Fruit fly (Drosophila melanogaster) whole organism, pupa: ENCODE measurements around the gene CG31436.
A peak's percentile ranks its signal among the peaks of the same experiment; 100 is the strongest.

Experiments used
- CG10348 ChIP-seq: fragments of 200-800 bp; sonication (Bioruptor generic); IDR thresholded peaks from 2 replicates; pipeline ENCODE4 v1.3.6; 2022; ENCODE audit warnings: missing biosample characterization, missing genetic modification characterization
- CG12605 ChIP-seq: fragments of 200-800 bp; sonication (Bioruptor generic); IDR thresholded peaks from 2 replicates; pipeline ENCODE4 v1.3.6; 2022; ENCODE audit warnings: missing biosample characterization, missing genetic modification characterization
- CG13204 ChIP-seq: fragments of 200-800 bp; sonication (Bioruptor generic); optimal IDR thresholded peaks from 2 replicates; lab custom pipeline; 2018; ENCODE audit warnings: missing biosample characterization, mild to moderate bottlenecking, missing genetic modification characterization, moderate library complexity
- CG14655 ChIP-seq: fragments of 200-800 bp; sonication (Bioruptor generic); optimal IDR thresholded peaks from 3 replicates; lab custom pipeline; 2017; ENCODE audit warnings: mild to moderate bottlenecking, missing biosample characterization, missing genetic modification reagents, missing genetic modification characterization
- CG15710 ChIP-seq: fragments of 200-800 bp; sonication (Bioruptor generic); optimal IDR thresholded peaks from 2 replicates; lab custom pipeline; 2018; ENCODE audit warnings: missing biosample characterization, mild to moderate bottlenecking, missing genetic modification characterization, moderate library complexity
- CG17806 ChIP-seq: fragments of 200-800 bp; sonication (Bioruptor generic); optimal IDR thresholded peaks from 2 replicates; lab custom pipeline; 2018; ENCODE audit warnings: missing biosample characterization, mild to moderate bottlenecking, missing genetic modification characterization, moderate library complexity
- CG32121 ChIP-seq: fragments of 200-800 bp; sonication (Bioruptor generic); IDR thresholded peaks from 2 replicates; pipeline ENCODE4 v1.3.6; 2022; ENCODE audit warnings: missing biosample characterization, missing genetic modification characterization
- CG34367 ChIP-seq: fragments of 200-800 bp; sonication (Bioruptor generic); optimal IDR thresholded peaks from 2 replicates; lab custom pipeline; 2018; ENCODE audit warnings: missing biosample characterization, mild to moderate bottlenecking, missing genetic modification characterization
- CG4496 ChIP-seq: fragments of 200-800 bp; sonication (Bioruptor generic); IDR thresholded peaks from 3 replicates; pipeline ENCODE4 v1.3.6; 2022; ENCODE audit warnings: missing biosample characterization, missing genetic modification characterization
- CG8159 ChIP-seq: fragments of 200-800 bp; sonication (Bioruptor generic); optimal IDR thresholded peaks from 3 replicates; lab custom pipeline; 2018; ENCODE audit warnings: missing biosample characterization, mild to moderate bottlenecking, missing genetic modification characterization, moderate library complexity
- CG8301 ChIP-seq: fragments of 200-800 bp; sonication (Bioruptor generic); optimal IDR thresholded peaks from 2 replicates; lab custom pipeline; 2018; ENCODE audit warnings: missing biosample characterization, mild to moderate bottlenecking, missing genetic modification characterization
- CG9948 ChIP-seq: fragments of 200-800 bp; sonication (Bioruptor generic); optimal IDR thresholded peaks from 2 replicates; lab custom pipeline; 2018; ENCODE audit warnings: missing biosample characterization, mild to moderate bottlenecking, missing genetic modification characterization, moderate library complexity
- D1 ChIP-seq: fragments of 200-800 bp; sonication (Bioruptor generic); optimal IDR thresholded peaks from 2 replicates; lab custom pipeline; 2018; ENCODE audit warnings: missing biosample characterization, mild to moderate bottlenecking, missing genetic modification characterization, moderate library complexity
- EcR ChIP-seq: fragments of 200-800 bp; sonication (Bioruptor generic); optimal IDR thresholded peaks from 3 replicates; lab custom pipeline; 2019; ENCODE audit warnings: missing biosample characterization, missing genetic modification characterization, mild to moderate bottlenecking, moderate library complexity, missing genetic modification reagents
- Ets98B ChIP-seq: fragments of 200-800 bp; sonication (Bioruptor generic); IDR thresholded peaks from 2 replicates; pipeline ENCODE4 v1.3.6; 2022; ENCODE audit warnings: missing biosample characterization, missing genetic modification characterization
- Pif1A ChIP-seq: fragments of 200-800 bp; sonication (Bioruptor generic); optimal IDR thresholded peaks from 3 replicates; lab custom pipeline; 2016; ENCODE audit warnings: missing biosample characterization, missing genetic modification characterization
- Pif1B ChIP-seq: fragments of 200-800 bp; sonication (Bioruptor generic); optimal IDR thresholded peaks from 3 replicates; lab custom pipeline; 2016; ENCODE audit warnings: missing biosample characterization, missing genetic modification characterization
- Snoo ChIP-seq: fragments of 200-800 bp; sonication (Bioruptor generic); optimal IDR thresholded peaks from 3 replicates; lab custom pipeline; 2017; ENCODE audit warnings: missing biosample characterization, mild to moderate bottlenecking, missing genetic modification characterization, inconsistent platforms
- fd96Ca ChIP-seq: fragments of 200-800 bp; sonication (Bioruptor generic); IDR thresholded peaks from 3 replicates; pipeline ENCODE4 v1.3.6; 2022; ENCODE audit warnings: missing biosample characterization, missing genetic modification characterization
- gl ChIP-seq: fragments of 200-800 bp; sonication (Bioruptor generic); optimal IDR thresholded peaks from 2 replicates; lab custom pipeline; 2018; ENCODE audit warnings: missing biosample characterization, mild to moderate bottlenecking, missing genetic modification characterization
- rn ChIP-seq: fragments of 200-800 bp; sonication (Bioruptor generic); IDR thresholded peaks from 2 replicates; pipeline ENCODE4 v1.3.6; 2022; ENCODE audit warnings: missing biosample characterization, missing genetic modification characterization

CG31436 gene

dm6 chr3R:25265589-25266201 lies 38.2 kb upstream of the CG31436 start, which contains the start of the genes GlnRS and RIOK2:
Gene GlnRS (minus strand): TSS chr3R:25265721.
Gene RIOK2 (plus strand): TSS chr3R:25265844.
- no peak for TF ChIP-seq Snoo
- TF ChIP-seq CG12605 (GFP tag; lab: Robert Waterston, UW): peak; percentile 51; the same call in 1 of the 2 replicates

dm6 chr3R:25266751-25267150 lies 37.2 kb upstream of the CG31436 start:
- TF ChIP-seq D1 (tag; lab: Kevin White, UChicago): no peak
- no peak for TF ChIP-seq CG15710 (tag; lab: Kevin White, UChicago)
- no peak for TF ChIP-seq CG9948 (tag; lab: Kevin White, UChicago)
- TF ChIP-seq rn (GFP tag; lab: Robert Waterston, UW): no peak
- TF ChIP-seq Ets98B: no peak
- TF ChIP-seq CG32121 (GFP tag; lab: Robert Waterston, UW): no peak
- no peak for TF ChIP-seq CG13204 (GFP tag; lab: Kevin White, UChicago)
- no peak for TF ChIP-seq CG8301 (tag; lab: Kevin White, UChicago)
- no peak for TF ChIP-seq gl (tag; lab: Kevin White, UChicago)
- no peak for TF ChIP-seq CG10348 (GFP tag; lab: Robert Waterston, UW)
- no peak for TF ChIP-seq CG8159 (tag; lab: Kevin White, UChicago)
- no peak for TF ChIP-seq fd96Ca (GFP tag; lab: Robert Waterston, UW)
- TF ChIP-seq EcR (GFP tag; lab: Kevin White, UChicago): no peak
- TF ChIP-seq Pif1B (GFP tag; lab: Kevin White, UChicago): no peak
- no peak for TF ChIP-seq Pif1A (GFP tag; lab: Kevin White, UChicago)
- TF ChIP-seq CG14655 (GFP tag; lab: Kevin White, UChicago): no peak
- no peak for TF ChIP-seq Snoo
- TF ChIP-seq CG34367 (tag; lab: Kevin White, UChicago): no peak

dm6 chr3R:25269909-25270308 lies 34.0 kb upstream of the CG31436 start, which contains the start of the genes CG11889 and CG11891:
Gene CG11889 (plus strand): TSS chr3R:25270209.
Gene CG11891 (plus strand): TSS chr3R:25270209.
- TF ChIP-seq CG8301 (tag; lab: Kevin White, UChicago): no peak
- TF ChIP-seq CG9948 (tag; lab: Kevin White, UChicago): no peak
- no peak for TF ChIP-seq CG10348 (GFP tag; lab: Robert Waterston, UW)
- TF ChIP-seq CG13204 (GFP tag; lab: Kevin White, UChicago): no peak
- TF ChIP-seq CG34367 (tag; lab: Kevin White, UChicago): no peak
- no peak for TF ChIP-seq CG8159 (tag; lab: Kevin White, UChicago)
- TF ChIP-seq Pif1A (GFP tag; lab: Kevin White, UChicago): no peak
- no peak for TF ChIP-seq Pif1B (GFP tag; lab: Kevin White, UChicago)
- TF ChIP-seq D1 (tag; lab: Kevin White, UChicago): no peak
- no peak for TF ChIP-seq rn (GFP tag; lab: Robert Waterston, UW)

- TF ChIP-seq Pif1A (GFP tag; lab: Kevin White, UChicago) (no peak), EcR (GFP tag; lab: Kevin White, UChicago) (no peak), CG32121 (GFP tag; lab: Robert Waterston, UW) (no peak), D1 (tag; lab: Kevin White, UChicago) (no peak), CG4496 (GFP tag; lab: Robert Waterston, UW) (no peak)
These were observed 30.4 kb upstream of the CG31436 start, which contains the start of gene CG11878 for dm6 chr3R:25273537-25273936. Gene CG11878 (plus strand): TSS chr3R:25273837.

dm6 chr3R:25275276-25275675 lies 28.7 kb upstream of the CG31436 start:
- TF ChIP-seq Pif1B (GFP tag; lab: Kevin White, UChicago) (no peak), Snoo (no peak), fd96Ca (GFP tag; lab: Robert Waterston, UW) (no peak), CG13204 (GFP tag; lab: Kevin White, UChicago) (no peak), CG32121 (GFP tag; lab: Robert Waterston, UW) (no peak), rn (GFP tag; lab: Robert Waterston, UW) (no peak), gl (tag; lab: Kevin White, UChicago) (no peak), CG4496 (GFP tag; lab: Robert Waterston, UW) (no peak), Ets98B (no peak), Pif1A (GFP tag; lab: Kevin White, UChicago) (no peak), CG14655 (GFP tag; lab: Kevin White, UChicago) (no peak), CG8301 (tag; lab: Kevin White, UChicago) (no peak), CG15710 (tag; lab: Kevin White, UChicago) (no peak), CG12605 (GFP tag; lab: Robert Waterston, UW) (no peak), CG9948 (tag; lab: Kevin White, UChicago) (no peak), D1 (tag; lab: Kevin White, UChicago) (no peak), CG17806 (no peak), EcR (GFP tag; lab: Kevin White, UChicago) (no peak), CG34367 (tag; lab: Kevin White, UChicago) (no peak), CG8159 (tag; lab: Kevin White, UChicago) (no peak)

dm6 chr3R:25277112-25277511 lies 26.8 kb upstream of the CG31436 start, which contains the start of gene CG10513:
Gene CG10513 (minus strand): TSS chr3R:25277212.
- TF ChIP-seq CG10348 (GFP tag; lab: Robert Waterston, UW): no peak
- TF ChIP-seq, all 21 proteins: peak for 0
